Fruit fly (Drosophila melanogaster) ovary, adult (tissue): ENCODE measurements around the gene Orc5.
A peak's percentile ranks its signal among the peaks of the same experiment; 100 is the strongest.

ENCODE experiments used
- CG17801 ChIP-seq: fragments of 200-800 bp; optimal IDR thresholded peaks from 2 replicates; lab custom pipeline; 2019; ENCODE audit warnings: missing biosample characterization, mild to moderate bottlenecking, missing genetic modification characterization, moderate library complexity; ENCODE audit not compliant: partially characterized antibody

Orc5 gene

dm6 chr2L:13846239-13846802, 16.7 kb downstream of the Orc5 start, which contains the start of gene CG7916:
Gene CG7916, plus strand, starts transcription at chr2L:13846752.
- no peak for TF ChIP-seq CG17801 (GFP tag; lab: Kevin White, UChicago)

dm6 chr2L:13847625-13848024, 18.0 kb downstream of the Orc5 start, which contains the start of gene CG7953:
Gene CG7953, plus strand, starts transcription at chr2L:13847925.
- no peak for TF ChIP-seq CG17801 (GFP tag; lab: Kevin White, UChicago)

- TF ChIP-seq CG17801 (GFP tag; lab: Kevin White, UChicago), result no peak
These were observed 19.5 kb downstream of the Orc5 start, which contains the start of gene CG7968 for dm6 chr2L:13849125-13849524. Gene CG7968, plus strand, starts transcription at chr2L:13849400.

DNA sequence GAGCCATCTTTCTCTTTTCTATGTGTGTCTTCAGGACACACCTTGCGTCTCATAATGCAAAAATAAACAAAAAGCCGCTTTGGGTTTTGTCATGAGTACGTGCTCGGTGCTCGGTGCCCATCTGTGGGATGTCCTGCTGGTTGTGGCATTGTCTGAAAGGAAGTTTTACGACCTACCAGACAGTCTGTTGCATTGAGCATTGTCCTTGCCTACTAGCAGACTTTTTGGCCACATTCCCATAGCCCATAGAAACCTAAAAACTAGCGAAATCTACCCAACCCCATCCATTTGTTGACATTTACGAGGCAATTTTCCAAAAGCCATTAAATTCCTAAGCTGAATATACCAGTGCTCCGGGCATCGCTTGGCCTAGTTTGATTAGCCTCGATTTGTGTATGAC, 21.5 kb downstream of the Orc5 start:
- no peak for TF ChIP-seq CG17801 (GFP tag; lab: Kevin White, UChicago)

DNA sequence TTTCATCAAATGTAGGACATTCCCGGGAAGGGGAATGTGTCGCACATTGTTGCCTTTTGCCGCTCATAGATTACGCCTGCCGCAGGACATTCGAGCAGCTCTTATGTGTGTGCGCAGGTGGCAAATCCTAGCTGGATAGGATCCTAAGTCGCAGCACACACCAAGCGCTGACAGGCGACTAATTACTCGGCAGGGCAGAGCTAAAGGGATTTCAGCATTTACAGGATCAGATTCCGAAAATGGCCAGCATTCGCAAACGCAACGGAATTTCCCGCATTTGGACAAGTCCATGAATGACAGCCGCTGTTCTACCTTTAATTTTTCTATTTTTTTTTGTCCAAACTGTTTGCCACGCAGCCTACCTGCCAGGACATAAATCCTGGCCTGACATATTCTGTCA, 38.0 kb downstream of the Orc5 start:
- no peak for TF ChIP-seq CG17801 (GFP tag; lab: Kevin White, UChicago)

DNA sequence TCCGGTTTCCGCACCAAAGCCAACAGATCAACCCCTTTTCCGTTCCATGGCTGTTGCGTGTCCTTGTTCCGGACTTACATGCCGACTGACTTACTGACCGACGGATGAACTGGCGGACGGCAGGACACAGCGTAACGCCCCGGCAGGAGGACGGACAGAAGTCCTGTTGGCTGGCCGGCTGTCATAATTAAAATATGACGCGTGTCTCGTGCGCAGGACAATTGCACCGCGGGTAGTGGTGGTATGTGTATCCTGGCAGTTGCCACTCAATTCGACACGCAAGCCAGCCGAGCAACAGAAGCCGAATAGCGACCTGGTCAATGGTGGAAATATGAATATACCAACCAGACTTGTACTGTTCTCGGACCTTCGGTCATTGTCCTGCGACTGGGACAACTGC, 39.8 kb downstream of the Orc5 start:
- no peak for TF ChIP-seq CG17801 (GFP tag; lab: Kevin White, UChicago)

DNA sequence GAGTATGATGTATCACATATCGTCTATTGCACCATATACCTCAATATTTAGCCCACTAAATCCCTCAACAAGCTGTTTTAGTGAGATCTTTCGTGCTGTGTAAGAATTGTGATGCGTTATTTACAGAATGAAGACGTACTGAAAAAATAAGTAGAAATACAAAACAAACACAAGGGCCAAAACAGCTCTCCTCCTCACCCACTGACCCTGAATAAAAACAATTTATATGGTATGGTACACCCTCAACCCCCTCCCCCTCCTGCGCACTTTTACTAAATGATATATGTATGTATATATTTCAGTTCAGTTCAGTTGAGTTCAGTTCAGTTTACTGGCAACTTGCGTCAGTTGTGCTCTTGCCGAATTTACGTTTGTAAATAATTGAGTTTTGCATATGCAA, 43.5 kb downstream of the Orc5 start:
- no peak for TF ChIP-seq CG17801 (GFP tag; lab: Kevin White, UChicago)

- TF ChIP-seq CG17801 (GFP tag; lab: Kevin White, UChicago), result no peak
These were observed 47.1 kb downstream of the Orc5 start for dm6 chr2L:13876698-13877097.

dm6 chr2L:13877934-13878580, 48.4 kb downstream of the Orc5 start:
- TF ChIP-seq CG17801 (GFP tag; lab: Kevin White, UChicago), result no peak

dm6 chr2L:13878801-13879200, 49.2 kb downstream of the Orc5 start:
- peak; percentile 54 for TF ChIP-seq CG17801 (GFP tag; lab: Kevin White, UChicago)
